Worm (Caenorhabditis elegans) whole organism, mixed stage, embryonic: ENCODE measurements around the gene ints-11.

Experiments used
- bed-3 ChIP-seq: fragments of 200-800 bp; sonication (Bioruptor generic); optimal IDR thresholded peaks from 3 replicates; lab custom pipeline; 2018; ENCODE audit warnings: mild to moderate bottlenecking, missing genetic modification characterization, moderate library complexity, missing compliant biosample characterization
- blmp-1 ChIP-seq: fragments of 150-350 bp; optimal IDR thresholded peaks from 2 replicates; lab custom pipeline; 2014; ENCODE audit warnings: missing biosample characterization, missing genetic modification characterization
- drap-1 ChIP-seq: fragments of 200-800 bp; sonication (Bioruptor generic); optimal IDR thresholded peaks from 3 replicates; lab custom pipeline; 2018; ENCODE audit warnings: mild to moderate bottlenecking, missing genetic modification characterization, missing compliant biosample characterization
- mep-1 ChIP-seq: fragments of 150-350 bp; optimal IDR thresholded peaks from 2 replicates; lab custom pipeline; 2017; ENCODE audit warnings: missing biosample characterization, missing genetic modification reagents, missing genetic modification characterization, inconsistent platforms
- mls-2 ChIP-seq: sonication (generic microtip); optimal IDR thresholded peaks from 2 replicates; lab custom pipeline; 2016; ENCODE audit warnings: mild to moderate bottlenecking, missing genetic modification characterization, moderate library complexity, missing compliant biosample characterization
- nhr-12 ChIP-seq: fragments of 150-350 bp; optimal IDR thresholded peaks from 2 replicates; lab custom pipeline; 2014; ENCODE audit warnings: missing biosample characterization, missing genetic modification characterization
- nhr-237 ChIP-seq: fragments of 150-350 bp; optimal IDR thresholded peaks from 2 replicates; lab custom pipeline; 2014; ENCODE audit warnings: missing biosample characterization, missing genetic modification characterization
- nhr-76 ChIP-seq: sonication (generic microtip); optimal IDR thresholded peaks from 2 replicates; lab custom pipeline; 2017; ENCODE audit warnings: missing biosample characterization, missing genetic modification characterization
- sem-2 ChIP-seq: fragments of 200-800 bp; sonication (Bioruptor generic); optimal IDR thresholded peaks from 2 replicates; lab custom pipeline; 2018; ENCODE audit warnings: mild to moderate bottlenecking, missing genetic modification characterization, missing compliant biosample characterization
- ztf-11 ChIP-seq: fragments of 150-350 bp; optimal IDR thresholded peaks from 2 replicates; lab custom pipeline; 2014; ENCODE audit warnings: missing biosample characterization, missing genetic modification characterization

DNA sequence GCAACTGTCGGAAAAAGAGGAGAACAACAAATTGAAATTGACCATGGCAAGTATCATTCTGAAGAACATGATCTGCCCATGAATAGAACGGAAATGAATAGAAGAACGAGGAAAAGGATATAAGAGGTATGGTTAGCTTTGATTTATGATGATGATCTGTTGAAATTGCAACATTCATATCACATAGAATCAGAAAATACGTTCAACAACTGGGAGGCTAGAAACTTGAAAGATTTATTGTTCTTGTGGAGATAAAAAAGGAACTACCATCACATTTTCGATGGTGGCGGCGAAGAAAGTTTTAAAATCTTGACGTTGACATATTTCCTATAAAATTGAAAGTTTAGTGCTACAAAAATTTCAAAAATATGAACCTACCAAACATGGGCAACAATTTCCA lies 50.0 kb downstream of the ints-11 start:
- TF ChIP-seq ztf-11 (tag; lab: Kevin White, UChicago) (no peak), mep-1 (tag; lab: Kevin White, UChicago) (no peak), blmp-1 (tag; lab: Kevin White, UChicago) (no peak), mls-2 (tag; lab: Kevin White, UChicago) (no peak), drap-1 (GFP tag; lab: Kevin White, UChicago) (no peak), nhr-76 (tag; lab: Kevin White, UChicago) (no peak), sem-2 (no peak), nhr-12 (tag; lab: Kevin White, UChicago) (no peak), nhr-237 (tag; lab: Kevin White, UChicago) (no peak), bed-3 (GFP tag; lab: Kevin White, UChicago) (no peak)
